Fruit fly (Drosophila melanogaster) whole organism, embryonic: ENCODE data around the gene ssp3.
A peak's percentile ranks its signal among the peaks of the same experiment; 100 is the strongest.

Experiments used
- Abd-B ChIP-seq: fragments of 200-800 bp; sonication (Bioruptor generic); optimal IDR thresholded peaks from 2 replicates; lab custom pipeline; 2018; ENCODE audit warnings: missing biosample characterization, mild to moderate bottlenecking, missing genetic modification characterization, moderate library complexity
- Atf3 ChIP-seq: fragments of 200-800 bp; sonication (Bioruptor generic); optimal IDR thresholded peaks from 3 replicates; lab custom pipeline; 2016; ENCODE audit warnings: missing biosample characterization, missing genetic modification characterization
- Blimp-1 ChIP-seq: fragments of 200-800 bp; sonication (Bioruptor generic); optimal IDR thresholded peaks from 3 replicates; lab custom pipeline; 2018; ENCODE audit warnings: missing biosample characterization, missing genetic modification characterization, mild to moderate bottlenecking, moderate library complexity, missing genetic modification reagents
- CG10209 ChIP-seq: fragments of 200-800 bp; sonication (Bioruptor generic); optimal IDR thresholded peaks from 3 replicates; lab custom pipeline; 2017; ENCODE audit warnings: missing biosample characterization, mild to moderate bottlenecking, missing genetic modification characterization, missing genetic modification reagents
- CG12071 ChIP-seq: fragments of 200-800 bp; sonication (Bioruptor generic); optimal IDR thresholded peaks from 3 replicates; lab custom pipeline; 2018; ENCODE audit warnings: missing biosample characterization, mild to moderate bottlenecking, missing genetic modification characterization
- CG13123 ChIP-seq: fragments of 200-800 bp; sonication (Bioruptor generic); optimal IDR thresholded peaks from 2 replicates; lab custom pipeline; 2016; ENCODE audit warnings: missing biosample characterization, missing genetic modification characterization
- CG13894 ChIP-seq: fragments of 200-800 bp; sonication (Bioruptor generic); optimal IDR thresholded peaks from 3 replicates; lab custom pipeline; 2018; ENCODE audit warnings: missing biosample characterization, mild to moderate bottlenecking, missing genetic modification characterization, moderate library complexity
- CG14014 ChIP-seq: fragments of 200-800 bp; sonication (Bioruptor generic); IDR thresholded peaks from 2 replicates; pipeline ENCODE4 v1.3.6; 2022; ENCODE audit warnings: missing biosample characterization, missing genetic modification characterization
- CG14441 ChIP-seq: fragments of 200-800 bp; sonication (Bioruptor generic); IDR thresholded peaks from 2 replicates; pipeline ENCODE4 v1.3.6; 2022; ENCODE audit warnings: missing biosample characterization, missing genetic modification characterization
- CG14710 ChIP-seq: fragments of 200-800 bp; sonication (Bioruptor generic); optimal IDR thresholded peaks from 3 replicates; lab custom pipeline; 2019; ENCODE audit warnings: missing biosample characterization, mild to moderate bottlenecking, missing genetic modification characterization, moderate library complexity
- CG15011 ChIP-seq: fragments of 200-800 bp; sonication (Bioruptor generic); optimal IDR thresholded peaks from 3 replicates; lab custom pipeline; 2018; ENCODE audit warnings: missing biosample characterization, mild to moderate bottlenecking, missing genetic modification characterization
- CG1529 ChIP-seq: fragments of 200-800 bp; sonication (Bioruptor generic); optimal IDR thresholded peaks from 3 replicates; lab custom pipeline; 2018; ENCODE audit warnings: missing biosample characterization, missing genetic modification characterization
- CG1647 ChIP-seq: fragments of 200-800 bp; sonication (Bioruptor generic); optimal IDR thresholded peaks from 3 replicates; lab custom pipeline; 2016; ENCODE audit warnings: missing biosample characterization, missing genetic modification characterization
- CG18011 ChIP-seq: fragments of 200-800 bp; sonication (Bioruptor generic); optimal IDR thresholded peaks from 2 replicates; lab custom pipeline; 2017; ENCODE audit warnings: missing biosample characterization, missing genetic modification characterization, mild to moderate bottlenecking, moderate library complexity, missing genotype
- CG18599 ChIP-seq: fragments of 200-800 bp; sonication (Bioruptor generic); optimal IDR thresholded peaks from 3 replicates; lab custom pipeline; 2017; ENCODE audit warnings: missing biosample characterization, missing genetic modification characterization, mild to moderate bottlenecking, moderate library complexity, missing genetic modification reagents
- CG2889 ChIP-seq: fragments of 200-800 bp; sonication (Bioruptor generic); IDR thresholded peaks from 3 replicates; pipeline ENCODE4 v1.3.6; 2022; ENCODE audit warnings: missing biosample characterization, missing genetic modification characterization
- CG33213 ChIP-seq: fragments of 200-800 bp; sonication (Bioruptor generic); optimal IDR thresholded peaks from 3 replicates; lab custom pipeline; 2016; ENCODE audit warnings: missing biosample characterization, missing genetic modification characterization
- CG4730 ChIP-seq: fragments of 200-800 bp; sonication (Bioruptor generic); IDR thresholded peaks from 2 replicates; pipeline ENCODE4 v1.3.6; 2022; ENCODE audit warnings: missing biosample characterization, missing genetic modification characterization
- CG6272 ChIP-seq: fragments of 200-800 bp; sonication (Bioruptor generic); IDR thresholded peaks from 2 replicates; pipeline ENCODE4 v1.3.6; 2022; ENCODE audit warnings: missing biosample characterization, missing genetic modification characterization
- CG6765 ChIP-seq: fragments of 200-800 bp; sonication (Bioruptor generic); optimal IDR thresholded peaks from 3 replicates; lab custom pipeline; 2017; ENCODE audit warnings: missing biosample characterization, mild to moderate bottlenecking, missing genetic modification characterization
- CG7271 ChIP-seq: fragments of 200-800 bp; sonication (Bioruptor generic); optimal IDR thresholded peaks from 2 replicates; lab custom pipeline; 2018; ENCODE audit warnings: missing biosample characterization, mild to moderate bottlenecking, missing genetic modification characterization, moderate library complexity
- CG8478 ChIP-seq: fragments of >200 bp; optimal IDR thresholded peaks from 2 replicates; lab custom pipeline; 2018
- Dek ChIP-seq: fragments of 200-800 bp; sonication (Bioruptor generic); optimal IDR thresholded peaks from 3 replicates; lab custom pipeline; 2019; ENCODE audit warnings: missing biosample characterization, mild to moderate bottlenecking, missing genetic modification characterization, moderate library complexity
- HHEX ChIP-seq: fragments of 200-800 bp; sonication (Bioruptor generic); optimal IDR thresholded peaks from 3 replicates; lab custom pipeline; 2017; ENCODE audit warnings: missing biosample characterization, mild to moderate bottlenecking, missing genetic modification characterization, missing genetic modification reagents
- HLH3B ChIP-seq: fragments of 200-800 bp; sonication (Bioruptor generic); IDR thresholded peaks from 2 replicates; pipeline ENCODE4 v1.3.6; 2022; ENCODE audit warnings: missing biosample characterization, missing genetic modification characterization
- Hand ChIP-seq: fragments of 200-800 bp; sonication (Bioruptor generic); optimal IDR thresholded peaks from 2 replicates; lab custom pipeline; 2017; ENCODE audit warnings: mild to moderate bottlenecking, missing biosample characterization, missing genetic modification reagents, missing genetic modification characterization
- NC2β ChIP-seq: fragments of 200-800 bp; sonication (Bioruptor generic); optimal IDR thresholded peaks from 2 replicates; lab custom pipeline; 2016; ENCODE audit warnings: missing biosample characterization, missing genetic modification characterization
- Scr ChIP-seq: fragments of 200-800 bp; sonication (Bioruptor generic); IDR thresholded peaks from 2 replicates; pipeline ENCODE4 v1.3.6; 2022; ENCODE audit warnings: missing biosample characterization, missing genetic modification characterization; ENCODE audit not compliant: partially characterized antibody
- Sox100B ChIP-seq: fragments of 200-800 bp; sonication (Bioruptor generic); optimal IDR thresholded peaks from 3 replicates; lab custom pipeline; 2018; ENCODE audit warnings: missing biosample characterization, mild to moderate bottlenecking, missing genetic modification characterization
- Usf ChIP-seq: fragments of 200-800 bp; sonication (Bioruptor generic); optimal IDR thresholded peaks from 2 replicates; lab custom pipeline; 2017; ENCODE audit warnings: missing genotype, missing biosample characterization, missing genetic modification characterization
- aop ChIP-seq: fragments of 200-800 bp; sonication (Bioruptor generic); IDR thresholded peaks from 2 replicates; pipeline ENCODE4 v1.3.6; 2022; ENCODE audit warnings: missing biosample characterization, missing genetic modification characterization
- br ChIP-seq: fragments of >200 bp; optimal IDR thresholded peaks from 2 replicates; lab custom pipeline; 2017
- cato ChIP-seq: fragments of 200-800 bp; sonication (Bioruptor generic); optimal IDR thresholded peaks from 2 replicates; lab custom pipeline; 2016; ENCODE audit warnings: missing biosample characterization, missing genetic modification characterization, borderline replicate concordance
- corto ChIP-seq: fragments of 200-800 bp; sonication (Bioruptor generic); optimal IDR thresholded peaks from 2 replicates; lab custom pipeline; 2016; ENCODE audit warnings: missing biosample characterization, mild to moderate bottlenecking, missing genetic modification characterization, moderate library complexity
- crc ChIP-seq: fragments of 200-800 bp; sonication (Bioruptor generic); optimal IDR thresholded peaks from 2 replicates; lab custom pipeline; 2016; ENCODE audit warnings: missing biosample characterization, missing genetic modification characterization
- croc ChIP-seq: fragments of 200-800 bp; sonication (Bioruptor generic); conservative IDR thresholded peaks from 3 replicates; pipeline ENCODE4 v1.3.6; 2022; ENCODE audit warnings: missing biosample characterization, missing genetic modification characterization
- ems ChIP-seq: fragments of 200-800 bp; sonication (Bioruptor generic); optimal IDR thresholded peaks from 3 replicates; lab custom pipeline; 2016; ENCODE audit warnings: missing biosample characterization, missing genetic modification characterization
- fd3F ChIP-seq: fragments of 200-800 bp; sonication (Bioruptor generic); optimal IDR thresholded peaks from 2 replicates; lab custom pipeline; 2018; ENCODE audit warnings: missing biosample characterization, mild to moderate bottlenecking, missing genetic modification characterization, moderate library complexity
- fru ChIP-seq: fragments of >200 bp; optimal IDR thresholded peaks from 2 replicates; lab custom pipeline; 2017
- klu ChIP-seq: fragments of 200-800 bp; sonication (Bioruptor generic); IDR thresholded peaks from 2 replicates; pipeline ENCODE4 v1.3.6; 2022; ENCODE audit warnings: missing biosample characterization, missing genetic modification characterization
- lab ChIP-seq: fragments of 200-800 bp; sonication (Bioruptor generic); optimal IDR thresholded peaks from 3 replicates; lab custom pipeline; 2017; ENCODE audit warnings: missing biosample characterization, missing genetic modification characterization, mild to moderate bottlenecking, moderate library complexity, missing genetic modification reagents
- maf-S ChIP-seq: fragments of 200-800 bp; sonication (Bioruptor generic); optimal IDR thresholded peaks from 2 replicates; lab custom pipeline; 2016; ENCODE audit warnings: missing biosample characterization, missing genetic modification characterization
- mld ChIP-seq: fragments of 200-800 bp; sonication (Bioruptor generic); IDR thresholded peaks from 3 replicates; pipeline ENCODE4 v1.3.6; 2022; ENCODE audit warnings: missing biosample characterization, missing genetic modification characterization; ENCODE audit not compliant: partially characterized antibody
- pnt ChIP-seq: fragments of 200-800 bp; sonication (Bioruptor generic); optimal IDR thresholded peaks from 3 replicates; lab custom pipeline; 2016; ENCODE audit warnings: missing biosample characterization, missing genetic modification characterization
- rib ChIP-seq: fragments of 200-800 bp; sonication (Bioruptor generic); IDR thresholded peaks from 2 replicates; pipeline ENCODE4 v1.3.6; 2022; ENCODE audit warnings: missing biosample characterization, missing genetic modification characterization
- schlank ChIP-seq: fragments of 200-800 bp; sonication (Bioruptor generic); optimal IDR thresholded peaks from 2 replicates; lab custom pipeline; 2018; ENCODE audit warnings: missing biosample characterization, mild to moderate bottlenecking, missing genetic modification characterization
- slp2 ChIP-seq: fragments of 200-800 bp; sonication (Bioruptor generic); optimal IDR thresholded peaks from 2 replicates; lab custom pipeline; 2016; ENCODE audit warnings: missing biosample characterization, missing genetic modification characterization
- so ChIP-seq: fragments of 200-800 bp; sonication (Bioruptor generic); IDR thresholded peaks from 3 replicates; pipeline ENCODE4 v1.3.6; 2022; ENCODE audit warnings: missing biosample characterization, missing genetic modification characterization
- stc ChIP-seq: fragments of 200-800 bp; sonication (Bioruptor generic); IDR thresholded peaks from 2 replicates; pipeline ENCODE4 v1.3.6; 2022; ENCODE audit warnings: missing biosample characterization, missing genetic modification characterization
- tll ChIP-seq, 2 experiments: fragments of 200-800 bp in 1 of 2; fragments of >200 bp in 1 of 2; sonication (Bioruptor generic) in 1 of 2; optimal IDR thresholded peaks; 2 replicates each; lab custom pipeline; 2017 to 2019; ENCODE audit warnings: missing biosample characterization in 2 of 2, missing genetic modification characterization in 2 of 2, mild to moderate bottlenecking in 1 of 2, moderate library complexity in 1 of 2
- vfl ChIP-seq: fragments of 200-800 bp; sonication (Bioruptor generic); optimal IDR thresholded peaks from 2 replicates; lab custom pipeline; 2016; ENCODE audit warnings: missing biosample characterization, missing genetic modification characterization
- wek ChIP-seq: fragments of 200-800 bp; sonication (Bioruptor generic); optimal IDR thresholded peaks from 3 replicates; lab custom pipeline; 2018; ENCODE audit warnings: missing biosample characterization, mild to moderate bottlenecking, missing genetic modification characterization, moderate library complexity

The ssp3 gene

dm6 chr2L:18951674-18952073, 7.9 kb upstream of the ssp3 start, which contains the start of gene Nedd8 (continued):
- TF ChIP-seq CG13123 (no peak), vfl (GFP tag; lab: Kevin White, UChicago) (no peak), Scr (GFP tag; lab: Robert Waterston, UW) (peak; percentile 86), CG6765 (no peak), fru (lab: Kevin White, UChicago) (no peak), aop (GFP tag; lab: Robert Waterston, UW) (no peak), Dek (tag; lab: Kevin White, UChicago) (peak; percentile 5), slp2 (GFP tag; lab: Kevin White, UChicago) (no peak), wek (GFP tag; lab: Kevin White, UChicago) (no peak), HHEX (no peak), CG6272 (no peak), Blimp-1 (GFP tag; lab: Kevin White, UChicago) (no peak), lab (GFP tag; lab: Kevin White, UChicago) (no peak), pnt (GFP tag; lab: Kevin White, UChicago) (no peak), CG13894 (tag; lab: Kevin White, UChicago) (peak; percentile 30), cato (GFP tag; lab: Kevin White, UChicago) (no peak), CG1647 (no peak), CG10209 (no peak), crc (GFP tag; lab: Kevin White, UChicago) (no peak), Sox100B (GFP tag; lab: Kevin White, UChicago) (no peak), HLH3B (no peak), CG33213 (GFP tag; lab: Kevin White, UChicago) (peak; percentile 15), CG1529 (GFP tag; lab: Kevin White, UChicago) (no peak), fd3F (GFP tag; lab: Kevin White, UChicago) (no peak), Abd-B (no peak), mld (GFP tag; lab: Robert Waterston, UW) (peak; percentile 65; the same call in 2 of the 3 replicates), CG18011 (no peak), schlank (tag; lab: Kevin White, UChicago) (no peak), corto (GFP tag; lab: Kevin White, UChicago) (no peak), ems (GFP tag; lab: Kevin White, UChicago) (no peak), klu (GFP tag; lab: Robert Waterston, UW) (no peak), Hand (GFP tag; lab: Kevin White, UChicago) (no peak), rib (0 out of 2 replicates have a peak, but pooled peaks have one; percentile 28), NC2β (no peak), maf-S (GFP tag; lab: Kevin White, UChicago) (no peak), CG2889 (GFP tag; lab: Robert Waterston, UW) (no peak), CG8478 (no peak), CG14441 (no peak), br (lab: Kevin White, UChicago) (no peak), CG4730 (GFP tag; lab: Robert Waterston, UW) (no peak), croc (GFP tag; lab: Robert Waterston, UW) (no peak), CG15011 (no peak), CG12071 (GFP tag; lab: Kevin White, UChicago) (no peak), CG7271 (tag; lab: Kevin White, UChicago) (no peak), Atf3 (GFP tag; lab: Kevin White, UChicago) (no peak), Usf (no peak), CG18599 (GFP tag; lab: Kevin White, UChicago) (no peak), CG14710 (peak; percentile 30), CG14014 (GFP tag; lab: Robert Waterston, UW) (no peak), tll (GFP tag; optimal IDR thresholded peaks at IDR 0.05; lab: Kevin White, UChicago) (no peak), so (GFP tag; lab: Robert Waterston, UW) (no peak), stc (no peak)
